Fruit fly (Drosophila melanogaster): ENCODE data around the gene CLS.

Gene CLS

dm6 chr3R:25659857-25660417 lies 27.2 kb downstream of the CLS start:
- TF ChIP-seq fkh (GFP tag; optimal IDR thresholded peaks at IDR 0.05) (peak; percentile 59), fd59A (GFP tag; optimal IDR thresholded peaks at IDR 0.05) (no peak), Hr39 (GFP tag; optimal IDR thresholded peaks at IDR 0.05) (no peak), CG32006 (GFP tag; optimal IDR thresholded peaks at IDR 0.05) (peak; percentile 43), eg (GFP tag; IDR thresholded peaks at IDR 0.05) (0 out of 3 replicates have a peak, but pooled peaks have one; percentile 18), CG8319 (GFP tag; optimal IDR thresholded peaks at IDR 0.05) (no peak), Hr4 (GFP tag; optimal IDR thresholded peaks at IDR 0.05) (peak; percentile 8), CG34406 (GFP tag; optimal IDR thresholded peaks at IDR 0.05) (no peak), CG15336 (GFP tag; IDR thresholded peaks at IDR 0.05) (peak; percentile 39; the same call in 1 of the 2 replicates), Sox102F (GFP tag; optimal IDR thresholded peaks at IDR 0.05) (no peak)

dm6 chr3R:25652066-25652720 lies 35.0 kb downstream of the CLS start:
- TF ChIP-seq eg (GFP tag; IDR thresholded peaks at IDR 0.05) (peak; percentile 23; the same call in 1 of the 3 replicates), CG10669 (GFP tag; optimal IDR thresholded peaks at IDR 0.05) (no peak), ss (GFP tag; optimal IDR thresholded peaks at IDR 0.05) (no peak), achi (GFP tag; optimal IDR thresholded peaks at IDR 0.05) (peak; percentile 77), CG34406 (GFP tag; optimal IDR thresholded peaks at IDR 0.05) (no peak), svp (GFP tag) (peak; percentile 64), CG32006 (GFP tag; optimal IDR thresholded peaks at IDR 0.05) (no peak), CG8119 (GFP tag; IDR thresholded peaks at IDR 0.05) (no peak), pdm3 (GFP tag; optimal IDR thresholded peaks at IDR 0.05) (no peak), CG16779 (tag; optimal IDR thresholded peaks at IDR 0.05) (no peak), Met (GFP tag; optimal IDR thresholded peaks at IDR 0.05) (no peak), Ets21C (GFP tag; optimal IDR thresholded peaks at IDR 0.05) (no peak)

dm6 chr3R:25651414-25651813 lies 35.8 kb downstream of the CLS start:
- TF ChIP-seq salr (GFP tag; optimal IDR thresholded peaks at IDR 0.05) (no peak), CG11294 (GFP tag; IDR thresholded peaks at IDR 0.05) (0 out of 2 replicates have a peak, but pooled peaks have one; percentile 11), CG10631 (GFP tag; optimal IDR thresholded peaks at IDR 0.05) (peak; percentile 39), esn (GFP tag; optimal IDR thresholded peaks at IDR 0.05) (peak; percentile 47), achi (GFP tag; optimal IDR thresholded peaks at IDR 0.05) (peak; percentile 49), Eip75B (GFP tag; optimal IDR thresholded peaks at IDR 0.05) (peak; percentile 36), Eip78C (GFP tag) (peak; percentile 79), fd59A (GFP tag; optimal IDR thresholded peaks at IDR 0.05) (no peak), CG8119 (GFP tag; IDR thresholded peaks at IDR 0.05) (peak; percentile 70), lz (GFP tag; optimal IDR thresholded peaks at IDR 0.05) (peak; percentile 30), fkh (GFP tag; optimal IDR thresholded peaks at IDR 0.05) (no peak), CG11762 (GFP tag; optimal IDR thresholded peaks at IDR 0.05; ENCODE audit: insufficient read depth) (no peak), cyc (GFP tag; optimal IDR thresholded peaks at IDR 0.05) (peak; percentile 38), Hr38 (GFP tag; optimal IDR thresholded peaks at IDR 0.05) (no peak), Eip93F (GFP tag; optimal IDR thresholded peaks at IDR 0.05) (no peak), CG6854 (GFP tag; optimal IDR thresholded peaks at IDR 0.05) (no peak), CG9139 (GFP tag; optimal IDR thresholded peaks at IDR 0.05) (peak; percentile 22), CG10669 (GFP tag; optimal IDR thresholded peaks at IDR 0.05) (peak; percentile 38), Hr39 (GFP tag; optimal IDR thresholded peaks at IDR 0.05) (peak; percentile 16), CG32006 (GFP tag; optimal IDR thresholded peaks at IDR 0.05) (peak; percentile 65), pdm3 (GFP tag; optimal IDR thresholded peaks at IDR 0.05) (peak; percentile 43), CG16779 (tag; optimal IDR thresholded peaks at IDR 0.05) (no peak), Sox14 (GFP tag; optimal IDR thresholded peaks at IDR 0.05) (peak; percentile 10), Blimp-1 (GFP tag; optimal IDR thresholded peaks at IDR 0.05) (no peak), Ets21C (GFP tag; optimal IDR thresholded peaks at IDR 0.05) (no peak), CG3032 (tag; optimal IDR thresholded peaks at IDR 0.05) (peak; percentile 47), CG7368 (GFP tag; optimal IDR thresholded peaks at IDR 0.05) (peak; percentile 34), fd85E (GFP tag; optimal IDR thresholded peaks at IDR 0.05) (no peak), topi (GFP tag; optimal IDR thresholded peaks at IDR 0.05) (peak; percentile 56), Smox (GFP tag; optimal IDR thresholded peaks at IDR 0.05) (peak; percentile 25), Sox102F (GFP tag; optimal IDR thresholded peaks at IDR 0.05) (peak; percentile 13), spab (GFP tag; optimal IDR thresholded peaks at IDR 0.05) (peak; percentile 43), CG8319 (GFP tag; optimal IDR thresholded peaks at IDR 0.05) (no peak), Lpt (GFP tag; optimal IDR thresholded peaks at IDR 0.05) (peak; percentile 35), vri (GFP tag; optimal IDR thresholded peaks at IDR 0.05) (no peak), CG3919 (GFP tag; optimal IDR thresholded peaks at IDR 0.05) (peak; percentile 47), CG15336 (GFP tag; IDR thresholded peaks at IDR 0.05) (peak; percentile 77), acj6 (GFP tag; optimal IDR thresholded peaks at IDR 0.05) (peak; percentile 44)
